Fruit fly (Drosophila melanogaster) whole organism, embryonic: ENCODE data around the gene Pxd.
A peak's percentile ranks its signal among the peaks of the same experiment; 100 is the strongest.

Experiments used
- BEAF-32 ChIP-seq: fragments of 200-800 bp; sonication (Bioruptor generic); optimal IDR thresholded peaks from 3 replicates; lab custom pipeline; 2017; ENCODE audit warnings: missing biosample characterization, missing genetic modification characterization, mild to moderate bottlenecking, moderate library complexity, missing genetic modification reagents
- Bgb ChIP-seq: fragments of 200-800 bp; sonication (Bioruptor generic); IDR thresholded peaks from 2 replicates; pipeline ENCODE4 v1.3.6; 2022; ENCODE audit warnings: missing biosample characterization, missing genetic modification characterization; ENCODE audit not compliant: partially characterized antibody
- CG11456 ChIP-seq: fragments of 200-800 bp; sonication (Bioruptor generic); IDR thresholded peaks from 3 replicates; pipeline ENCODE4 v1.3.6; 2022; ENCODE audit warnings: missing biosample characterization, missing genetic modification characterization
- CG12104 ChIP-seq: fragments of 200-800 bp; sonication (Bioruptor generic); optimal IDR thresholded peaks from 3 replicates; lab custom pipeline; 2016; ENCODE audit warnings: missing biosample characterization, missing genetic modification characterization
- CG12236 ChIP-seq: fragments of 200-800 bp; sonication (Bioruptor generic); optimal IDR thresholded peaks from 2 replicates; lab custom pipeline; 2016; ENCODE audit warnings: missing biosample characterization, missing genetic modification characterization
- CG13123 ChIP-seq: fragments of 200-800 bp; sonication (Bioruptor generic); optimal IDR thresholded peaks from 2 replicates; lab custom pipeline; 2016; ENCODE audit warnings: missing biosample characterization, missing genetic modification characterization
- CG14050 ChIP-seq: fragments of 200-800 bp; sonication (Bioruptor generic); IDR thresholded peaks from 3 replicates; pipeline ENCODE4 v1.3.6; 2022; ENCODE audit warnings: missing biosample characterization, missing genetic modification characterization
- CG14441 ChIP-seq: fragments of 200-800 bp; sonication (Bioruptor generic); IDR thresholded peaks from 2 replicates; pipeline ENCODE4 v1.3.6; 2022; ENCODE audit warnings: missing biosample characterization, missing genetic modification characterization
- CG15696 ChIP-seq: fragments of 200-800 bp; sonication (Bioruptor generic); optimal IDR thresholded peaks from 2 replicates; lab custom pipeline; 2019; ENCODE audit warnings: missing biosample characterization, mild to moderate bottlenecking, missing genetic modification characterization, moderate library complexity
- CG17328 ChIP-seq: fragments of 200-800 bp; sonication (Bioruptor generic); IDR thresholded peaks from 2 replicates; pipeline ENCODE4 v1.3.6; 2022; ENCODE audit warnings: missing biosample characterization, missing genetic modification characterization
- CG17802 ChIP-seq: fragments of 200-800 bp; sonication (Bioruptor generic); optimal IDR thresholded peaks from 2 replicates; lab custom pipeline; 2018; ENCODE audit warnings: missing biosample characterization, mild to moderate bottlenecking, missing genetic modification characterization, moderate library complexity
- CG17829 ChIP-seq: fragments of 200-800 bp; optimal IDR thresholded peaks from 2 replicates; lab custom pipeline; 2019; ENCODE audit warnings: missing biosample characterization, mild to moderate bottlenecking, missing genetic modification characterization, moderate library complexity
- CG2678 ChIP-seq: fragments of 200-800 bp; sonication (Bioruptor generic); optimal IDR thresholded peaks from 3 replicates; lab custom pipeline; 2019; ENCODE audit warnings: missing biosample characterization, mild to moderate bottlenecking, missing genetic modification characterization, moderate library complexity
- CG30020 ChIP-seq: fragments of 200-800 bp; optimal IDR thresholded peaks from 2 replicates; lab custom pipeline; 2019; ENCODE audit warnings: missing biosample characterization, mild to moderate bottlenecking, missing genetic modification characterization, moderate library complexity
- CG32767 ChIP-seq: fragments of 200-800 bp; sonication (Bioruptor generic); IDR thresholded peaks from 2 replicates; pipeline ENCODE4 v1.3.6; 2022; ENCODE audit warnings: missing biosample characterization, missing genetic modification characterization
- CG4617 ChIP-seq: fragments of 200-800 bp; sonication (Bioruptor generic); optimal IDR thresholded peaks from 3 replicates; lab custom pipeline; 2016; ENCODE audit warnings: missing biosample characterization, missing genetic modification characterization, borderline replicate concordance
- CG8765 ChIP-seq: fragments of 200-800 bp; sonication (Bioruptor generic); IDR thresholded peaks from 2 replicates; pipeline ENCODE4 v1.3.6; 2022; ENCODE audit warnings: missing biosample characterization, missing genetic modification characterization
- CG9437 ChIP-seq: fragments of 200-800 bp; sonication (Bioruptor generic); optimal IDR thresholded peaks from 2 replicates; lab custom pipeline; 2018; ENCODE audit warnings: missing biosample characterization, mild to moderate bottlenecking, missing genetic modification characterization
- Ets97D ChIP-seq: fragments of 200-800 bp; sonication (Bioruptor generic); optimal IDR thresholded peaks from 3 replicates; lab custom pipeline; 2016; ENCODE audit warnings: missing biosample characterization, missing genetic modification characterization
- GATAe ChIP-seq: fragments of 200-800 bp; sonication (Bioruptor generic); conservative IDR thresholded peaks from 2 replicates; pipeline ENCODE4 v1.3.6; 2022; ENCODE audit warnings: missing biosample characterization, missing genetic modification characterization
- HLH4C ChIP-seq: fragments of 200-800 bp; sonication (Bioruptor generic); IDR thresholded peaks from 3 replicates; pipeline ENCODE4 v1.3.6; 2022; ENCODE audit warnings: missing biosample characterization, missing genetic modification characterization; ENCODE audit not compliant: partially characterized antibody
- HmgZ ChIP-seq: fragments of 200-800 bp; sonication (Bioruptor generic); optimal IDR thresholded peaks from 2 replicates; lab custom pipeline; 2018; ENCODE audit warnings: missing biosample characterization, mild to moderate bottlenecking, missing genetic modification characterization
- Lhr ChIP-seq: fragments of 200-800 bp; sonication (Bioruptor generic); optimal IDR thresholded peaks from 3 replicates; lab custom pipeline; 2017; ENCODE audit warnings: mild to moderate bottlenecking, missing biosample characterization, missing genetic modification reagents, missing genetic modification characterization
- Max ChIP-seq: fragments of 200-800 bp; sonication (Bioruptor generic); optimal IDR thresholded peaks from 2 replicates; lab custom pipeline; 2016; ENCODE audit warnings: missing biosample characterization, mild to moderate bottlenecking, missing genetic modification characterization
- Nf-YB ChIP-seq: fragments of 200-800 bp; sonication (Bioruptor generic); optimal IDR thresholded peaks from 3 replicates; lab custom pipeline; 2019; ENCODE audit warnings: missing biosample characterization, mild to moderate bottlenecking, missing genetic modification characterization, moderate library complexity
- Ravus ChIP-seq: fragments of 200-800 bp; sonication (Bioruptor generic); IDR thresholded peaks from 2 replicates; pipeline ENCODE4 v1.3.6; 2022; ENCODE audit warnings: missing biosample characterization, missing genetic modification characterization
- Side ChIP-seq: fragments of 200-800 bp; sonication (Bioruptor generic); optimal IDR thresholded peaks from 2 replicates; lab custom pipeline; 2016; ENCODE audit warnings: missing biosample characterization, missing genetic modification characterization
- ac ChIP-seq: fragments of 200-800 bp; sonication (Bioruptor generic); optimal IDR thresholded peaks from 3 replicates; lab custom pipeline; 2017; ENCODE audit warnings: missing biosample characterization, mild to moderate bottlenecking, missing genetic modification characterization
- ara ChIP-seq: fragments of 200-800 bp; sonication (Bioruptor generic); IDR thresholded peaks from 2 replicates; pipeline ENCODE4 v1.3.6; 2022; ENCODE audit warnings: missing biosample characterization, missing genetic modification characterization
- bigmax ChIP-seq: fragments of 200-800 bp; sonication (Bioruptor generic); optimal IDR thresholded peaks from 2 replicates; lab custom pipeline; 2018; ENCODE audit warnings: missing biosample characterization, mild to moderate bottlenecking, missing genetic modification characterization
- chm ChIP-seq: fragments of 200-800 bp; sonication (Bioruptor generic); IDR thresholded peaks from 2 replicates; pipeline ENCODE4 v1.3.6; 2022; ENCODE audit warnings: missing biosample characterization, missing genetic modification characterization
- ci ChIP-seq: fragments of 200-800 bp; sonication (Bioruptor generic); IDR thresholded peaks from 3 replicates; pipeline ENCODE4 v1.3.6; 2022; ENCODE audit warnings: missing biosample characterization, missing genetic modification characterization
- emc ChIP-seq: fragments of 200-800 bp; sonication (Bioruptor generic); optimal IDR thresholded peaks from 2 replicates; lab custom pipeline; 2016; ENCODE audit warnings: missing biosample characterization, missing genetic modification characterization
- eyg ChIP-seq: fragments of 200-800 bp; sonication (Bioruptor generic); optimal IDR thresholded peaks from 3 replicates; lab custom pipeline; 2016; ENCODE audit warnings: missing biosample characterization, missing genetic modification characterization
- fru ChIP-seq: fragments of >200 bp; optimal IDR thresholded peaks from 2 replicates; lab custom pipeline; 2017
- fu2 ChIP-seq: fragments of 200-800 bp; sonication (Bioruptor generic); optimal IDR thresholded peaks from 2 replicates; lab custom pipeline; 2016; ENCODE audit warnings: missing biosample characterization, missing genetic modification characterization
- ind ChIP-seq: fragments of 200-800 bp; sonication (Bioruptor generic); optimal IDR thresholded peaks from 3 replicates; lab custom pipeline; 2016; ENCODE audit warnings: missing biosample characterization, missing genetic modification characterization
- insv ChIP-seq, 2 experiments: fragments of 200-800 bp; sonication (Bioruptor generic); optimal IDR thresholded peaks; 3 replicates each; lab custom pipeline; 2016 to 2018; ENCODE audit warnings: missing biosample characterization in 2 of 2, missing genetic modification characterization in 2 of 2
- lilli ChIP-seq: fragments of 200-800 bp; sonication (Bioruptor generic); optimal IDR thresholded peaks from 3 replicates; lab custom pipeline; 2016; ENCODE audit warnings: missing biosample characterization, missing genetic modification characterization
- lola ChIP-seq, 3 experiments: fragments of >200 bp in 2 of 3; fragments of 200-800 bp in 1 of 3; sonication (Bioruptor generic) in 1 of 3; optimal IDR thresholded peaks; 2 replicates each; lab custom pipeline; 2017 to 2019; ENCODE audit warnings: missing biosample characterization in 3 of 3, missing genetic modification characterization in 3 of 3, mild to moderate bottlenecking in 1 of 3, moderate library complexity in 1 of 3
- mam ChIP-seq: fragments of 200-800 bp; sonication (Bioruptor generic); optimal IDR thresholded peaks from 3 replicates; lab custom pipeline; 2016; ENCODE audit warnings: missing biosample characterization, missing genetic modification characterization
- nmo ChIP-seq: fragments of 200-800 bp; sonication (Bioruptor generic); optimal IDR thresholded peaks from 2 replicates; lab custom pipeline; 2018; ENCODE audit warnings: missing biosample characterization, mild to moderate bottlenecking, missing genetic modification characterization, moderate library complexity
- oc ChIP-seq: fragments of 200-800 bp; sonication (Bioruptor generic); optimal IDR thresholded peaks from 2 replicates; lab custom pipeline; 2018; ENCODE audit warnings: missing biosample characterization, mild to moderate bottlenecking, missing genetic modification characterization, moderate library complexity
- odd ChIP-seq: fragments of 200-800 bp; sonication (Bioruptor generic); optimal IDR thresholded peaks from 2 replicates; lab custom pipeline; 2017; ENCODE audit warnings: missing biosample characterization, mild to moderate bottlenecking, missing genetic modification characterization
- slou ChIP-seq: fragments of 200-800 bp; sonication (Bioruptor generic); optimal IDR thresholded peaks from 3 replicates; lab custom pipeline; 2016; ENCODE audit warnings: missing biosample characterization, missing genetic modification characterization
- slp2 ChIP-seq: fragments of 200-800 bp; sonication (Bioruptor generic); optimal IDR thresholded peaks from 2 replicates; lab custom pipeline; 2016; ENCODE audit warnings: missing biosample characterization, missing genetic modification characterization
- stwl ChIP-seq: fragments of 200-800 bp; sonication (Bioruptor generic); optimal IDR thresholded peaks from 3 replicates; lab custom pipeline; 2018; ENCODE audit warnings: missing biosample characterization, mild to moderate bottlenecking, missing genetic modification characterization, moderate library complexity
- tgo ChIP-seq: fragments of 200-800 bp; sonication (Bioruptor generic); IDR thresholded peaks from 3 replicates; pipeline ENCODE4 v1.3.6; 2022; ENCODE audit warnings: missing biosample characterization, missing genetic modification characterization
- wor ChIP-seq: fragments of 200-800 bp; sonication (Bioruptor generic); IDR thresholded peaks from 2 replicates; pipeline ENCODE4 v1.3.6; 2022; ENCODE audit warnings: missing biosample characterization, missing genetic modification characterization

Pxd gene

dm6 chr3R:16986181-16987074, 27.9 kb upstream of the Pxd start (continued):
- peak; percentile 98 for TF ChIP-seq mam
- TF ChIP-seq CG17802 (tag; lab: Kevin White, UChicago): peak; percentile 54
- peak; percentile 46 for TF ChIP-seq bigmax
- TF ChIP-seq HmgZ (tag; lab: Kevin White, UChicago): peak; percentile 98
- TF ChIP-seq CG17328 (GFP tag; lab: Robert Waterston, UW): peak; percentile 93
- TF ChIP-seq CG30020 (tag; lab: Kevin White, UChicago): peak; percentile 35
- peak; percentile 84 for TF ChIP-seq Ets97D
- peak; percentile 62 for TF ChIP-seq Nf-YB
- TF ChIP-seq odd (GFP tag; lab: Kevin White, UChicago): peak; percentile 89
- TF ChIP-seq CG13123: peak; percentile 86
- TF ChIP-seq CG17829 (tag; lab: Kevin White, UChicago): peak; percentile 73
- TF ChIP-seq oc (tag; lab: Kevin White, UChicago): peak; percentile 81
- TF ChIP-seq fru (lab: Kevin White, UChicago): no peak
- TF ChIP-seq insv (GFP tag; optimal IDR thresholded peaks at IDR 0.05; lab: Kevin White, UChicago): peak; percentile 39 to 65
- peak; percentile 28 for TF ChIP-seq Lhr (GFP tag; lab: Kevin White, UChicago)
- TF ChIP-seq CG2678 (tag; lab: Kevin White, UChicago): peak; percentile 95
- TF ChIP-seq CG8765 (GFP tag; lab: Robert Waterston, UW): peak; percentile 94
- TF ChIP-seq ind (GFP tag; lab: Kevin White, UChicago): peak; percentile 98
- peak; percentile 20 for TF ChIP-seq BEAF-32 (GFP tag; lab: Kevin White, UChicago)
- TF ChIP-seq CG32767 (GFP tag; lab: Robert Waterston, UW): peak; percentile 93
- peak; percentile 96 for TF ChIP-seq ci
- peak; percentile 83 for TF ChIP-seq Ravus (GFP tag; lab: Robert Waterston, UW)
- TF ChIP-seq ara (GFP tag; lab: Robert Waterston, UW): peak; percentile 92
- TF ChIP-seq CG12104 (GFP tag; lab: Kevin White, UChicago): peak; percentile 69
- TF ChIP-seq HLH4C (GFP tag; lab: Robert Waterston, UW): no peak
- TF ChIP-seq CG4617 (GFP tag; lab: Kevin White, UChicago): peak; percentile 82
- TF ChIP-seq CG14441 (GFP tag; lab: Robert Waterston, UW): peak; percentile 98
- TF ChIP-seq slou: peak; percentile 51
- TF ChIP-seq Max (GFP tag; lab: Kevin White, UChicago): peak; percentile 83
- TF ChIP-seq wor (GFP tag; lab: Robert Waterston, UW): peak; percentile 87
- peak; percentile 94 for TF ChIP-seq Side (GFP tag; lab: Kevin White, UChicago)
- TF ChIP-seq stwl: no peak
- TF ChIP-seq ac (GFP tag; lab: Kevin White, UChicago): peak; percentile 10
- peak; percentile 95 for TF ChIP-seq CG14050 (GFP tag; lab: Robert Waterston, UW)
- peak; percentile 98 for TF ChIP-seq CG11456
- peak; percentile 72 for TF ChIP-seq CG12236 (GFP tag; lab: Kevin White, UChicago)
- TF ChIP-seq nmo (GFP tag; lab: Kevin White, UChicago): peak; percentile 84
- TF ChIP-seq emc: peak; percentile 89
- TF ChIP-seq lilli (GFP tag; lab: Kevin White, UChicago): peak; percentile 98
- TF ChIP-seq CG15696 (tag; lab: Kevin White, UChicago): peak; percentile 43
- TF ChIP-seq eyg (GFP tag; lab: Kevin White, UChicago): peak; percentile 93
- peak; percentile 84; the same call in 1 of the 2 replicates for TF ChIP-seq chm (GFP tag; lab: Robert Waterston, UW)
- TF ChIP-seq lola (GFP tag; optimal IDR thresholded peaks at IDR 0.05; lab: Kevin White, UChicago): peak in 1 of 3 experiments; percentile 35
- TF ChIP-seq CG9437 (GFP tag; lab: Kevin White, UChicago): peak; percentile 79
- peak; percentile 95 for TF ChIP-seq fu2 (GFP tag; lab: Kevin White, UChicago)
- TF ChIP-seq slp2 (GFP tag; lab: Kevin White, UChicago): peak; percentile 90
- TF ChIP-seq GATAe (GFP tag; lab: Robert Waterston, UW): peak; percentile 95
- 0 out of 2 replicates have a peak, but pooled peaks have one; percentile 14 for TF ChIP-seq Bgb (GFP tag; lab: Robert Waterston, UW)
- peak; percentile 93 for TF ChIP-seq tgo (GFP tag; lab: Robert Waterston, UW)
